Worm (Caenorhabditis elegans): ENCODE measurements around the gene sad-1.

DNA sequence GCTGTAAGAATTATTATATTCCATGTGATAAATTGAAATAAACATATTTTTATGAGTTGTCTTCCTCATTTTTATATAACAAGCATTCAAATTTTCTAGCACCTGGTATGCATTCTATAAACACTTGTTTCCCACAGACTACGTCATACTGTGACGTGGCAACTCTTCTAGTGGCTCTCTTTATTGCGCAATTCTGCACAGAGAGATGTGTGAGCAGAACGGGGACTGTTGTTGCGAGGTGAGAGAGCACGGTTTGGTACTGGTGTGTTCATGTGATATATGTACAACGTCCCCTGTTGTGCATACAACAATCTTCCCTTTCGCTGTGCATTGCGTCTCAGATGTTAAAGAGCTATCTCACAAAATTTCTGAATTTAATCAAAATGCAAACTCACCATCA lies 24.6 kb upstream of the sad-1 start:
- TF ChIP-seq fkh-2 (tag; optimal IDR thresholded peaks at IDR 0.05) (no peak), elt-1 (tag; optimal IDR thresholded peaks at IDR 0.05) (no peak), lin-39 (tag; optimal IDR thresholded peaks at IDR 0.05) (no peak), nhr-12 (tag; optimal IDR thresholded peaks at IDR 0.05) (no peak), pqm-1 (tag; optimal IDR thresholded peaks at IDR 0.05) (no peak), ama-1 (optimal IDR thresholded peaks at IDR 0.05) (no peak), ztf-11 (tag; optimal IDR thresholded peaks at IDR 0.05) (no peak), elt-2 (tag; optimal IDR thresholded peaks at IDR 0.05) (no peak), unc-62 (GFP tag; optimal IDR thresholded peaks at IDR 0.05) (no peak), nhr-11 (tag; optimal IDR thresholded peaks at IDR 0.05) (no peak), nhr-23 (tag; optimal IDR thresholded peaks at IDR 0.05) (no peak), ZK546.5 (tag; optimal IDR thresholded peaks at IDR 0.05) (no peak), ceh-16 (tag; optimal IDR thresholded peaks at IDR 0.05) (no peak)
